Fruit fly (Drosophila melanogaster): ENCODE data around the gene futsch.
A peak's percentile ranks its signal among the peaks of the same experiment; 100 is the strongest.

The futsch gene

dm6 chrX:1476848-1477247 is 68.0 kb downstream of the futsch start, which contains the start of the genes Rab27 and mei-38 (continued):
- TF ChIP-seq Fer3 (tag; optimal IDR thresholded peaks at IDR 0.05) (no peak), CoRest (tag; optimal IDR thresholded peaks at IDR 0.05) (peak; percentile 8), prd (optimal IDR thresholded peaks at IDR 0.05) (no peak), prd (GFP tag; IDR thresholded peaks at IDR 0.05) (0 out of 3 replicates have a peak, but pooled peaks have one; percentile 16), pb (GFP tag; optimal IDR thresholded peaks at IDR 0.05) (no peak), corto (GFP tag; optimal IDR thresholded peaks at IDR 0.05) (no peak), Gug (GFP tag; IDR thresholded peaks at IDR 0.05) (no peak), Hr78 (GFP tag; optimal IDR thresholded peaks at IDR 0.05) (no peak), gcm2 (GFP tag; optimal IDR thresholded peaks at IDR 0.05) (no peak), chinmo (GFP tag; IDR thresholded peaks at IDR 0.05; ENCODE audit: partially characterized antibody) (0 out of 4 replicates have a peak, but pooled peaks have one; percentile 61), Taf1 (GFP tag; IDR thresholded peaks at IDR 0.05) (no peak), Scr (GFP tag; IDR thresholded peaks at IDR 0.05; ENCODE audit: partially characterized antibody) (peak; percentile 74), inv (GFP tag; IDR thresholded peaks at IDR 0.05; ENCODE audit: partially characterized antibody) (peak; percentile 60; the same call in 1 of the 2 replicates), zen2 (GFP tag; IDR thresholded peaks at IDR 0.05; ENCODE audit: partially characterized antibody) (peak; percentile 57; the same call in 1 of the 3 replicates), pho (GFP tag; optimal IDR thresholded peaks at IDR 0.05) (peak; percentile 37), CG6254 (GFP tag; optimal IDR thresholded peaks at IDR 0.05) (no peak), Dref (GFP tag; IDR thresholded peaks at IDR 0.05) (peak; percentile 88), Tbp (GFP tag; optimal IDR thresholded peaks at IDR 0.05) (no peak), Xbp1 (GFP tag; optimal IDR thresholded peaks at IDR 0.05) (peak; percentile 20), vfl (GFP tag; optimal IDR thresholded peaks at IDR 0.05) (peak; percentile 20), CG10321 (GFP tag; IDR thresholded peaks at IDR 0.05) (peak; percentile 47; the same call in 1 of the 2 replicates), CHES-1-like (GFP tag; optimal IDR thresholded peaks at IDR 0.05) (peak; percentile 32), D19A (tag; optimal IDR thresholded peaks at IDR 0.05) (no peak), HmgZ (tag; optimal IDR thresholded peaks at IDR 0.05) (peak; percentile 33), CG12659 (GFP tag; optimal IDR thresholded peaks at IDR 0.05) (no peak), CG15514 (GFP tag; optimal IDR thresholded peaks at IDR 0.05) (peak; percentile 62), CG33213 (GFP tag; optimal IDR thresholded peaks at IDR 0.05) (no peak), lbe (GFP tag; optimal IDR thresholded peaks at IDR 0.05) (peak; percentile 4), seq (GFP tag; IDR thresholded peaks at IDR 0.05) (no peak), CG12155 (GFP tag; optimal IDR thresholded peaks at IDR 0.05) (peak; percentile 17), CG14710 (tag; optimal IDR thresholded peaks at IDR 0.05) (peak; percentile 38), Antp (GFP tag; optimal IDR thresholded peaks at IDR 0.05) (peak; percentile 32), HLH3B (GFP tag; IDR thresholded peaks at IDR 0.05) (no peak), Lpt (GFP tag; optimal IDR thresholded peaks at IDR 0.05) (no peak), dpn (GFP tag; optimal IDR thresholded peaks at IDR 0.05) (peak; percentile 40 to 56), pan (optimal IDR thresholded peaks at IDR 0.05) (no peak), pan (GFP tag; optimal IDR thresholded peaks at IDR 0.05 in 1 of 2, IDR thresholded peaks at IDR 0.05 in 1 of 2) (peak in 1 of 2 experiments; percentile 19), tio (GFP tag; optimal IDR thresholded peaks at IDR 0.05) (no peak), onecut (GFP tag; IDR thresholded peaks at IDR 0.05) (no peak), CG32532 (GFP tag; IDR thresholded peaks at IDR 0.05) (no peak), CG34224 (GFP tag; IDR thresholded peaks at IDR 0.05; ENCODE audit: partially characterized antibody) (peak; percentile 68), Dbx (GFP tag; IDR thresholded peaks at IDR 0.05) (0 out of 3 replicates have a peak, but pooled peaks have one; percentile 14), CG16813 (GFP tag; IDR thresholded peaks at IDR 0.05; ENCODE audit: partially characterized antibody) (peak; percentile 73), CG11456 (GFP tag; IDR thresholded peaks at IDR 0.05) (peak; percentile 36; the same call in 1 of the 3 replicates), Ptx1 (GFP tag; IDR thresholded peaks at IDR 0.05) (0 out of 2 replicates have a peak, but pooled peaks have one; percentile 11), sna (GFP tag; IDR thresholded peaks at IDR 0.05; ENCODE audit: partially characterized antibody) (peak; percentile 63; the same call in 1 of the 2 replicates), dm (GFP tag; optimal IDR thresholded peaks at IDR 0.05) (no peak), p53 (GFP tag; optimal IDR thresholded peaks at IDR 0.05) (no peak), danr (GFP tag; IDR thresholded peaks at IDR 0.05) (no peak), slbo (GFP tag; IDR thresholded peaks at IDR 0.05) (peak; percentile 57; the same call in 1 of the 2 replicates), CG17802 (tag; optimal IDR thresholded peaks at IDR 0.05) (no peak)

Data from whole organism, embryonic.